Worm (Caenorhabditis elegans) whole organism, L1 larva: ENCODE data around the gene T05B11.4.

Experiments used
- C16A3.4 ChIP-seq: fragments of 150-350 bp; optimal IDR thresholded peaks from 2 replicates; lab custom pipeline; 2014; ENCODE audit warnings: missing biosample characterization, missing genetic modification characterization
- F16B12.6 ChIP-seq: fragments of 150-350 bp; optimal IDR thresholded peaks from 2 replicates; lab custom pipeline; 2014; ENCODE audit warnings: missing biosample characterization, missing genetic modification characterization
- aha-1 ChIP-seq: fragments of 150-350 bp; optimal IDR thresholded peaks from 2 replicates; lab custom pipeline; 2014; ENCODE audit warnings: missing biosample characterization, missing genetic modification characterization
- aly-2 ChIP-seq: fragments of 150-350 bp; optimal IDR thresholded peaks from 2 replicates; lab custom pipeline; 2014; ENCODE audit warnings: missing biosample characterization, missing genetic modification characterization
- blmp-1 ChIP-seq: fragments of 150-350 bp; optimal IDR thresholded peaks from 2 replicates; lab custom pipeline; 2014; ENCODE audit warnings: missing biosample characterization, missing genetic modification characterization
- ceh-63 ChIP-seq: fragments of 200-800 bp; sonication (Bioruptor generic); optimal IDR thresholded peaks from 2 replicates; lab custom pipeline; 2018; ENCODE audit warnings: mild to moderate bottlenecking, missing genetic modification characterization, missing compliant biosample characterization
- ceh-8 ChIP-seq: fragments of 200-800 bp; sonication (Bioruptor generic); optimal IDR thresholded peaks from 2 replicates; lab custom pipeline; 2018; ENCODE audit warnings: mild to moderate bottlenecking, missing genetic modification characterization, moderate library complexity, missing compliant biosample characterization
- ceh-82 ChIP-seq, 3 experiments: fragments of 150-350 bp in 1 of 3; sonication (generic microtip) in 2 of 3; optimal IDR thresholded peaks; 2 replicates each; lab custom pipeline; 2014 to 2017; ENCODE audit warnings: missing biosample characterization in 3 of 3, missing genetic modification characterization in 3 of 3
- ceh-88 ChIP-seq: fragments of 200-800 bp; sonication (Bioruptor generic); IDR thresholded peaks from 2 replicates; pipeline ENCODE4 v1.3.6; 2022; ENCODE audit warnings: missing genetic modification characterization, missing compliant biosample characterization
- ceh-90 ChIP-seq: sonication (generic microtip); optimal IDR thresholded peaks from 2 replicates; lab custom pipeline; 2016; ENCODE audit warnings: missing genetic modification characterization, missing compliant biosample characterization
- ces-1 ChIP-seq: fragments of 150-350 bp; optimal IDR thresholded peaks from 2 replicates; lab custom pipeline; 2014; ENCODE audit warnings: missing biosample characterization, missing genetic modification reagents, missing genetic modification characterization
- egl-13 ChIP-seq: sonication (generic microtip); optimal IDR thresholded peaks from 2 replicates; lab custom pipeline; 2016; ENCODE audit warnings: missing genotype, missing genetic modification reagents, missing genetic modification characterization, missing compliant biosample characterization
- elt-2 ChIP-seq: sonication (generic microtip); optimal IDR thresholded peaks from 2 replicates; lab custom pipeline; 2016; ENCODE audit warnings: missing genetic modification characterization, mild to moderate bottlenecking, inconsistent platforms, missing compliant biosample characterization, missing genetic modification reagents
- elt-3 ChIP-seq, 6 experiments: fragments of 150-350 bp in 1 of 6; sonication (generic microtip); optimal IDR thresholded peaks; 2 replicates each; lab custom pipeline; 2017 to 2018; ENCODE audit warnings: missing biosample characterization in 6 of 6, missing genetic modification characterization in 6 of 6, inconsistent platforms in 1 of 6
- ets-5 ChIP-seq: fragments of 200-800 bp; sonication (Bioruptor generic); IDR thresholded peaks from 2 replicates; pipeline ENCODE4 v1.3.6; 2022; ENCODE audit warnings: missing genetic modification characterization, missing compliant biosample characterization
- fkh-10 ChIP-seq: sonication (generic microtip); optimal IDR thresholded peaks from 2 replicates; lab custom pipeline; 2017; ENCODE audit warnings: missing biosample characterization, missing genetic modification reagents, missing genetic modification characterization
- fkh-8 ChIP-seq: sonication (generic microtip); optimal IDR thresholded peaks from 2 replicates; lab custom pipeline; 2016; ENCODE audit warnings: mild to moderate bottlenecking, missing genetic modification characterization, missing compliant biosample characterization
- fos-1 ChIP-seq: fragments of 150-350 bp; optimal IDR thresholded peaks from 2 replicates; lab custom pipeline; 2014; ENCODE audit warnings: missing biosample characterization, missing genetic modification characterization
- hlh-17 ChIP-seq: fragments of 200-800 bp; sonication (Bioruptor generic); optimal IDR thresholded peaks from 2 replicates; lab custom pipeline; 2018; ENCODE audit warnings: missing genetic modification characterization, mild to moderate bottlenecking, missing compliant biosample characterization, moderate library complexity, borderline replicate concordance
- hpl-2 ChIP-seq: fragments of 150-350 bp; optimal IDR thresholded peaks from 2 replicates; lab custom pipeline; 2014; ENCODE audit warnings: missing biosample characterization, missing genetic modification reagents, missing genetic modification characterization
- lin-13 ChIP-seq: fragments of 150-350 bp; optimal IDR thresholded peaks from 2 replicates; lab custom pipeline; 2014; ENCODE audit warnings: missing biosample characterization, missing genetic modification reagents, missing genetic modification characterization
- lin-14 ChIP-seq: fragments of 200-800 bp; sonication (Bioruptor generic); optimal IDR thresholded peaks from 2 replicates; lab custom pipeline; 2018; ENCODE audit warnings: mild to moderate bottlenecking, missing genetic modification characterization, moderate library complexity, missing compliant biosample characterization
- lin-15B ChIP-seq: fragments of 150-350 bp; sonication (generic microtip); optimal IDR thresholded peaks from 3 replicates; lab custom pipeline; 2014; ENCODE audit warnings: missing biosample characterization, missing genetic modification characterization
- lin-35 ChIP-seq, 2 experiments: fragments of 150-350 bp; optimal IDR thresholded peaks; 2 replicates each; lab custom pipeline; 2014; ENCODE audit warnings: missing biosample characterization in 2 of 2, missing genetic modification characterization in 2 of 2, missing genetic modification reagents in 2 of 2
- lir-3 ChIP-seq: sonication (generic microtip); optimal IDR thresholded peaks from 2 replicates; lab custom pipeline; 2016; ENCODE audit warnings: mild to moderate bottlenecking, missing genetic modification characterization, moderate library complexity, missing compliant biosample characterization; ENCODE audit not compliant: poor library complexity
- lsy-2 ChIP-seq, 2 experiments: fragments of 150-350 bp; optimal IDR thresholded peaks; 2 replicates each; lab custom pipeline; 2014; ENCODE audit warnings: missing biosample characterization in 2 of 2, missing genetic modification characterization in 2 of 2
- mab-9 ChIP-seq: fragments of 200-800 bp; sonication (Bioruptor generic); IDR thresholded peaks from 2 replicates; pipeline ENCODE4 v1.3.6; 2022; ENCODE audit warnings: missing genetic modification reagents, missing genetic modification characterization, missing compliant biosample characterization
- mdl-1 ChIP-seq, 2 experiments: fragments of 150-350 bp; optimal IDR thresholded peaks; 2 replicates each; lab custom pipeline; 2014 to 2017; ENCODE audit warnings: missing biosample characterization in 2 of 2, missing genetic modification characterization in 2 of 2, inconsistent platforms in 1 of 2
- nhr-11 ChIP-seq: fragments of 150-350 bp; optimal IDR thresholded peaks from 2 replicates; lab custom pipeline; 2014; ENCODE audit warnings: missing biosample characterization, missing genetic modification characterization
- nhr-12 ChIP-seq: sonication (generic microtip); optimal IDR thresholded peaks from 2 replicates; lab custom pipeline; 2017; ENCODE audit warnings: missing biosample characterization, missing genetic modification characterization
- nhr-19 ChIP-seq: fragments of 200-800 bp; sonication (Bioruptor generic); conservative IDR thresholded peaks from 2 replicates; pipeline ENCODE4 v1.3.6; 2022; ENCODE audit warnings: missing genetic modification characterization, missing compliant biosample characterization
- nhr-20 ChIP-seq: sonication (generic microtip); optimal IDR thresholded peaks from 2 replicates; lab custom pipeline; 2016; ENCODE audit warnings: mild to moderate bottlenecking, missing genetic modification characterization, missing compliant biosample characterization
- nhr-237 ChIP-seq: fragments of 150-350 bp; optimal IDR thresholded peaks from 2 replicates; lab custom pipeline; 2014; ENCODE audit warnings: missing biosample characterization, missing genetic modification characterization
- nhr-28 ChIP-seq: fragments of 150-350 bp; optimal IDR thresholded peaks from 2 replicates; lab custom pipeline; 2014; ENCODE audit warnings: missing biosample characterization, missing genetic modification characterization
- nhr-47 ChIP-seq: sonication (generic microtip); optimal IDR thresholded peaks from 2 replicates; lab custom pipeline; 2016; ENCODE audit warnings: mild to moderate bottlenecking, missing genetic modification characterization, moderate library complexity, missing compliant biosample characterization
- nhr-71 ChIP-seq: sonication (generic microtip); optimal IDR thresholded peaks from 2 replicates; lab custom pipeline; 2016; ENCODE audit warnings: mild to moderate bottlenecking, missing genetic modification characterization, moderate library complexity, missing compliant biosample characterization
- nhr-77 ChIP-seq: fragments of 150-350 bp; optimal IDR thresholded peaks from 2 replicates; lab custom pipeline; 2014; ENCODE audit warnings: missing biosample characterization, missing genetic modification characterization
- nhr-84 ChIP-seq: sonication (generic microtip); optimal IDR thresholded peaks from 2 replicates; lab custom pipeline; 2017; ENCODE audit warnings: missing biosample characterization, missing genetic modification characterization
- pag-3 ChIP-seq: sonication (generic microtip); optimal IDR thresholded peaks from 2 replicates; lab custom pipeline; 2017; ENCODE audit warnings: missing genetic modification characterization, mild to moderate bottlenecking, missing compliant biosample characterization, antibody characterized with exemption, borderline replicate concordance; ENCODE audit not compliant: insufficient read depth
- pax-3 ChIP-seq: fragments of 200-800 bp; sonication (Bioruptor generic); optimal IDR thresholded peaks from 2 replicates; lab custom pipeline; 2018; ENCODE audit warnings: mild to moderate bottlenecking, missing genetic modification characterization, moderate library complexity, missing compliant biosample characterization
- skn-1 ChIP-seq: fragments of 150-350 bp; optimal IDR thresholded peaks from 2 replicates; lab custom pipeline; 2014; ENCODE audit warnings: missing biosample characterization, missing genetic modification characterization
- sptf-1 ChIP-seq: fragments of 150-350 bp; optimal IDR thresholded peaks from 2 replicates; lab custom pipeline; 2014; ENCODE audit warnings: missing biosample characterization, missing genetic modification characterization
- sup-37 ChIP-seq: fragments of 200-800 bp; sonication (Bioruptor generic); optimal IDR thresholded peaks from 2 replicates; lab custom pipeline; 2018; ENCODE audit warnings: mild to moderate bottlenecking, missing genetic modification characterization, missing compliant biosample characterization
- swsn-7 ChIP-seq: sonication (generic microtip); optimal IDR thresholded peaks from 2 replicates; lab custom pipeline; 2016; ENCODE audit warnings: missing genetic modification characterization, missing compliant biosample characterization
- tbx-2 ChIP-seq: sonication (generic microtip); optimal IDR thresholded peaks from 2 replicates; lab custom pipeline; 2016; ENCODE audit warnings: missing genetic modification characterization, missing compliant biosample characterization
- unc-30 ChIP-seq: sonication (generic microtip); optimal IDR thresholded peaks from 2 replicates; lab custom pipeline; 2017; ENCODE audit warnings: missing biosample characterization, missing genetic modification characterization
- unc-62 ChIP-seq: fragments of 150-350 bp; optimal IDR thresholded peaks from 2 replicates; lab custom pipeline; 2014; ENCODE audit warnings: missing biosample characterization, missing genetic modification reagents, missing genetic modification characterization
- unc-98 ChIP-seq: fragments of 200-800 bp; sonication (Bioruptor generic); IDR thresholded peaks from 2 replicates; pipeline ENCODE4 v1.3.6; 2022; ENCODE audit warnings: missing genetic modification characterization, missing compliant biosample characterization
- xbp-1 ChIP-seq: sonication (generic microtip); optimal IDR thresholded peaks from 2 replicates; lab custom pipeline; 2016; ENCODE audit warnings: missing genetic modification characterization, missing compliant biosample characterization
- zip-4 ChIP-seq: fragments of 200-800 bp; sonication (Bioruptor generic); optimal IDR thresholded peaks from 2 replicates; lab custom pipeline; 2018; ENCODE audit warnings: mild to moderate bottlenecking, missing genetic modification characterization, moderate library complexity, missing compliant biosample characterization
- ztf-11 ChIP-seq, 2 experiments: sonication (generic microtip); optimal IDR thresholded peaks; 2 replicates each; lab custom pipeline; 2016 to 2017; ENCODE audit warnings: missing genetic modification characterization in 2 of 2, missing biosample characterization in 1 of 2, missing compliant biosample characterization in 1 of 2
- ztf-4 ChIP-seq: fragments of 150-350 bp; optimal IDR thresholded peaks from 2 replicates; lab custom pipeline; 2014; ENCODE audit warnings: missing biosample characterization, missing genetic modification characterization

T05B11.4 gene

DNA sequence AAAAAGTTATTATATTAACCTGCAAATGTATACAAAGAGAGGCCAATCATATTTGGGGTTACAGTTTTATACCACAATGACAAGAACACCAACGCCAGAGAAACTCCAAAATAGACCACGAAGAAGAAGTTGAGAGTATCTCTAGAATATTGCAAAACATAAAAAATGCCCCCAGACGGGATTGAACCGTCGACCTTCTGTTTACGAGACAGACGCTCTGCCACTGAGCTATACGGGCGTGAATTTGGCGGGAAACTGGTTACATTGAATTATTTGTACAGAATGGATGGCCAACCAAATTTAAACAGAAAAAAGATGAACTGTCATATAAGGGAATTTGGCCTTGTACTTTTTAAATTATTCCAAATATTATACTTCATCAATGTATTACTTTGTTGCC is 24.0 kb downstream of the T05B11.4 start (continued):
- no peak for TF ChIP-seq zip-4
- TF ChIP-seq lin-13 (GFP tag; lab: Kevin White, UChicago), result peak; percentile 42
- TF ChIP-seq nhr-237 (tag; lab: Kevin White, UChicago), result no peak
- TF ChIP-seq mab-9 (GFP tag; lab: Robert Waterston, UW), result no peak
- no peak for TF ChIP-seq pag-3 (tag; lab: Kevin White, UChicago)
- TF ChIP-seq nhr-19 (GFP tag; lab: Robert Waterston, UW), result peak; percentile 49
- TF ChIP-seq ceh-63 (GFP tag; lab: Kevin White, UChicago), result no peak
- TF ChIP-seq swsn-7 (tag; lab: Kevin White, UChicago), result peak; percentile 56
- peak; percentile 67 for TF ChIP-seq nhr-20
- TF ChIP-seq lin-14 (GFP tag; lab: Kevin White, UChicago), result peak; percentile 49
- TF ChIP-seq aly-2 (tag; lab: Kevin White, UChicago), result no peak
- peak in 1 of 2 experiments; percentile 45 for TF ChIP-seq mdl-1 (tag; optimal IDR thresholded peaks at IDR 0.05; lab: Kevin White, UChicago)
- no peak for TF ChIP-seq fkh-10
- no peak for TF ChIP-seq ceh-8 (GFP tag; lab: Kevin White, UChicago)
- no peak for TF ChIP-seq pax-3 (tag; lab: Kevin White, UChicago)
- no peak for TF ChIP-seq sup-37 (GFP tag; lab: Kevin White, UChicago)
- no peak for TF ChIP-seq nhr-28 (tag; lab: Kevin White, UChicago)
- TF ChIP-seq unc-98, result no peak
- no peak for TF ChIP-seq unc-62 (GFP tag; lab: Kevin White, UChicago)
- peak; percentile 73 for TF ChIP-seq ztf-4 (tag; lab: Kevin White, UChicago)
- TF ChIP-seq lin-15B, result no peak
- peak in 2 of 3 experiments; percentile 28 to 30 for TF ChIP-seq ceh-82 (tag; optimal IDR thresholded peaks at IDR 0.05; lab: Kevin White, UChicago)
- TF ChIP-seq lir-3, result peak; percentile 48
- TF ChIP-seq tbx-2 (tag; lab: Kevin White, UChicago), result peak; percentile 32
- TF ChIP-seq ceh-88 (GFP tag; lab: Robert Waterston, UW), result peak; percentile 38; the same call in 1 of the 2 replicates
- no peak for TF ChIP-seq aha-1 (tag; lab: Kevin White, UChicago)
- TF ChIP-seq nhr-11 (tag; lab: Kevin White, UChicago), result no peak
- no peak for TF ChIP-seq nhr-12 (tag; lab: Kevin White, UChicago)
- TF ChIP-seq egl-13 (tag; lab: Kevin White, UChicago), result no peak
- peak; percentile 50 for TF ChIP-seq fos-1 (tag; lab: Kevin White, UChicago)
- TF ChIP-seq lin-35 (GFP tag; optimal IDR thresholded peaks at IDR 0.05; lab: Kevin White, UChicago), result peak; percentile 46 to 82
- no peak for TF ChIP-seq ztf-11 (tag; optimal IDR thresholded peaks at IDR 0.05; lab: Kevin White, UChicago)
- TF ChIP-seq skn-1 (tag; lab: Kevin White, UChicago), result no peak
- no peak for TF ChIP-seq ceh-90 (tag; lab: Kevin White, UChicago)
- no peak for TF ChIP-seq hlh-17
- peak in 2 of 6 experiments; percentile 2 to 48 for TF ChIP-seq elt-3 (tag; optimal IDR thresholded peaks at IDR 0.05; lab: Kevin White, UChicago)
- peak; percentile 54 for TF ChIP-seq C16A3.4 (tag; lab: Kevin White, UChicago)
- peak; percentile 26 to 66 for TF ChIP-seq lsy-2 (tag; optimal IDR thresholded peaks at IDR 0.05; lab: Kevin White, UChicago)
- TF ChIP-seq F16B12.6 (tag; lab: Kevin White, UChicago), result no peak
- no peak for TF ChIP-seq nhr-84 (tag; lab: Kevin White, UChicago)
- TF ChIP-seq blmp-1, result peak; percentile 32
- TF ChIP-seq ets-5, result no peak
- no peak for TF ChIP-seq sptf-1
- no peak for TF ChIP-seq elt-2 (tag; lab: Kevin White, UChicago)
- peak; percentile 42 for TF ChIP-seq nhr-77 (tag; lab: Kevin White, UChicago)
- TF ChIP-seq hpl-2 (GFP tag; lab: Kevin White, UChicago), result peak; percentile 55
- TF ChIP-seq ces-1 (GFP tag; lab: Kevin White, UChicago), result no peak
- peak; percentile 71 for TF ChIP-seq nhr-71 (tag; lab: Kevin White, UChicago)
- peak; percentile 32 for TF ChIP-seq xbp-1
- TF ChIP-seq nhr-47 (tag; lab: Kevin White, UChicago), result peak; percentile 59
- TF ChIP-seq fkh-8 (tag; lab: Kevin White, UChicago), result peak; percentile 45
- TF ChIP-seq unc-30 (tag; lab: Kevin White, UChicago), result no peak
